Worm (Caenorhabditis elegans): Measurements from ENCODE around the gene srh-32.

- no peak for TF ChIP-seq W03F9.2 (tag; optimal IDR thresholded peaks at IDR 0.05)
- no peak for TF ChIP-seq him-1 (tag; optimal IDR thresholded peaks at IDR 0.05)
These were observed 42.2 kb upstream of the srh-32 start for ce11 chrV:17658824-17659223.
